Worm (Caenorhabditis elegans) whole organism, mixed stage, embryonic: ENCODE data around the gene pqn-10.

Experiments
- blmp-1 ChIP-seq: fragments of 150-350 bp; optimal IDR thresholded peaks from 2 replicates; lab custom pipeline; 2014; ENCODE audit warnings: missing biosample characterization, missing genetic modification characterization
- ceh-43 ChIP-seq: fragments of 200-800 bp; sonication (Bioruptor generic); optimal IDR thresholded peaks from 2 replicates; lab custom pipeline; 2018; ENCODE audit warnings: mild to moderate bottlenecking, missing genetic modification characterization, moderate library complexity, missing compliant biosample characterization
- lsy-2 ChIP-seq: fragments of 150-350 bp; optimal IDR thresholded peaks from 2 replicates; lab custom pipeline; 2014; ENCODE audit warnings: missing biosample characterization, missing genetic modification characterization
- nhr-12 ChIP-seq: fragments of 150-350 bp; optimal IDR thresholded peaks from 2 replicates; lab custom pipeline; 2014; ENCODE audit warnings: missing biosample characterization, missing genetic modification characterization
- nhr-237 ChIP-seq: fragments of 150-350 bp; optimal IDR thresholded peaks from 2 replicates; lab custom pipeline; 2014; ENCODE audit warnings: missing biosample characterization, missing genetic modification characterization
- unc-62 ChIP-seq: fragments of 150-350 bp; optimal IDR thresholded peaks from 2 replicates; lab custom pipeline; 2014; ENCODE audit warnings: missing biosample characterization, missing genetic modification reagents, missing genetic modification characterization
- ztf-11 ChIP-seq: fragments of 150-350 bp; optimal IDR thresholded peaks from 2 replicates; lab custom pipeline; 2014; ENCODE audit warnings: missing biosample characterization, missing genetic modification characterization

ce11 chrIII:6500032-6500564, 27.9 kb upstream of the pqn-10 start, which contains the start of gene F23F12.3:
- TF ChIP-seq lsy-2 (tag; lab: Kevin White, UChicago) = no peak
- no peak for TF ChIP-seq nhr-12 (tag; lab: Kevin White, UChicago)
- TF ChIP-seq blmp-1 (tag; lab: Kevin White, UChicago) = no peak
- TF ChIP-seq nhr-237 (tag; lab: Kevin White, UChicago) = no peak
- TF ChIP-seq ceh-43 (GFP tag; lab: Kevin White, UChicago) = no peak
- TF ChIP-seq ztf-11 (tag; lab: Kevin White, UChicago) = no peak
- no peak for TF ChIP-seq unc-62 (GFP tag; lab: Kevin White, UChicago)
